Fruit fly (Drosophila melanogaster) whole organism, prepupa: Measurements from ENCODE around the gene IntS4.

Experiments used
- Blimp-1 ChIP-seq: fragments of 200-800 bp; sonication (Bioruptor generic); optimal IDR thresholded peaks from 3 replicates; lab custom pipeline; 2017; ENCODE audit warnings: missing biosample characterization, missing genetic modification characterization, mild to moderate bottlenecking, moderate library complexity, missing genetic modification reagents
- CG10631 ChIP-seq: fragments of 200-800 bp; sonication (Bioruptor generic); optimal IDR thresholded peaks from 2 replicates; lab custom pipeline; 2016; ENCODE audit warnings: missing biosample characterization, missing genetic modification characterization
- CG11294 ChIP-seq: fragments of 200-800 bp; sonication (Bioruptor generic); IDR thresholded peaks from 2 replicates; pipeline ENCODE4 v1.3.6; 2022; ENCODE audit warnings: missing biosample characterization, missing genetic modification characterization
- CG11902 ChIP-seq: fragments of 200-800 bp; sonication (Bioruptor generic); optimal IDR thresholded peaks from 3 replicates; lab custom pipeline; 2016; ENCODE audit warnings: missing biosample characterization, missing genetic modification characterization
- CG1621 ChIP-seq: fragments of 200-800 bp; sonication (Bioruptor generic); optimal IDR thresholded peaks from 3 replicates; lab custom pipeline; 2018; ENCODE audit warnings: missing biosample characterization, mild to moderate bottlenecking, missing genetic modification characterization
- CG16779 ChIP-seq: fragments of 200-800 bp; sonication (Bioruptor generic); optimal IDR thresholded peaks from 3 replicates; lab custom pipeline; 2017; ENCODE audit warnings: missing biosample characterization, mild to moderate bottlenecking, missing genetic modification characterization
- CG3032 ChIP-seq: fragments of 200-800 bp; optimal IDR thresholded peaks from 2 replicates; lab custom pipeline; 2019; ENCODE audit warnings: missing biosample characterization, mild to moderate bottlenecking, missing genetic modification characterization, moderate library complexity
- CG31627 ChIP-seq: fragments of 200-800 bp; sonication (Bioruptor generic); optimal IDR thresholded peaks from 3 replicates; lab custom pipeline; 2016; ENCODE audit warnings: missing biosample characterization, missing genetic modification characterization
- CG32006 ChIP-seq: fragments of 200-800 bp; sonication (Bioruptor generic); optimal IDR thresholded peaks from 3 replicates; lab custom pipeline; 2017; ENCODE audit warnings: missing biosample characterization, mild to moderate bottlenecking, missing genetic modification characterization
- CG34406 ChIP-seq: fragments of 200-800 bp; sonication (Bioruptor generic); optimal IDR thresholded peaks from 3 replicates; lab custom pipeline; 2016; ENCODE audit warnings: missing biosample characterization, missing genetic modification characterization
- CG3919 ChIP-seq: fragments of 200-800 bp; sonication (Bioruptor generic); optimal IDR thresholded peaks from 3 replicates; lab custom pipeline; 2016; ENCODE audit warnings: missing biosample characterization, missing genetic modification characterization
- CG4318 ChIP-seq: fragments of 200-800 bp; sonication (Bioruptor generic); optimal IDR thresholded peaks from 3 replicates; lab custom pipeline; 2017; ENCODE audit warnings: missing biosample characterization, mild to moderate bottlenecking, missing genetic modification characterization
- CG6163 ChIP-seq: fragments of 200-800 bp; sonication (Bioruptor generic); IDR thresholded peaks from 3 replicates; pipeline ENCODE4 v1.3.6; 2022; ENCODE audit warnings: missing biosample characterization, missing genetic modification characterization
- CG6276 ChIP-seq: fragments of 200-800 bp; sonication (Bioruptor generic); optimal IDR thresholded peaks from 2 replicates; lab custom pipeline; 2017; ENCODE audit warnings: missing biosample characterization, mild to moderate bottlenecking, missing genetic modification characterization
- CG6792 ChIP-seq: fragments of 200-800 bp; sonication (Bioruptor generic); optimal IDR thresholded peaks from 3 replicates; lab custom pipeline; 2016; ENCODE audit warnings: missing biosample characterization, missing genetic modification characterization
- CG6808 ChIP-seq: fragments of 200-800 bp; sonication (Bioruptor generic); optimal IDR thresholded peaks from 3 replicates; lab custom pipeline; 2017; ENCODE audit warnings: missing biosample characterization, missing genetic modification characterization, mild to moderate bottlenecking, moderate library complexity, missing genetic modification reagents
- CG6854 ChIP-seq: fragments of 200-800 bp; sonication (Bioruptor generic); optimal IDR thresholded peaks from 2 replicates; lab custom pipeline; 2017; ENCODE audit warnings: missing biosample characterization, mild to moderate bottlenecking, missing genetic modification characterization
- CG7368 ChIP-seq: fragments of 200-800 bp; sonication (Bioruptor generic); optimal IDR thresholded peaks from 3 replicates; lab custom pipeline; 2016; ENCODE audit warnings: missing biosample characterization, missing genetic modification characterization
- CG8632 ChIP-seq: fragments of 200-800 bp; sonication (Bioruptor generic); optimal IDR thresholded peaks from 3 replicates; lab custom pipeline; 2016; ENCODE audit warnings: missing biosample characterization, missing genetic modification characterization
- CG9139 ChIP-seq: fragments of 200-800 bp; sonication (Bioruptor generic); optimal IDR thresholded peaks from 3 replicates; lab custom pipeline; 2017; ENCODE audit warnings: missing biosample characterization, mild to moderate bottlenecking, missing genetic modification characterization
- Eip75B ChIP-seq: fragments of 200-800 bp; sonication (Bioruptor generic); optimal IDR thresholded peaks from 3 replicates; lab custom pipeline; 2016; ENCODE audit warnings: missing biosample characterization, missing genetic modification characterization
- Eip78C ChIP-seq: fragments of 200-800 bp; sonication (Bioruptor generic); peaks from one replicate; lab custom pipeline; 2016; ENCODE audit warnings: missing biosample characterization, missing genetic modification characterization
- Eip93F ChIP-seq: fragments of 200-800 bp; sonication (Bioruptor generic); optimal IDR thresholded peaks from 2 replicates; lab custom pipeline; 2016; ENCODE audit warnings: missing biosample characterization, mild to moderate bottlenecking, missing genetic modification characterization
- Ets21C ChIP-seq: fragments of 200-800 bp; sonication (Bioruptor generic); optimal IDR thresholded peaks from 3 replicates; lab custom pipeline; 2016; ENCODE audit warnings: missing biosample characterization, missing genetic modification characterization
- Ets96B ChIP-seq: fragments of 200-800 bp; optimal IDR thresholded peaks from 2 replicates; lab custom pipeline; 2019; ENCODE audit warnings: missing biosample characterization, mild to moderate bottlenecking, missing genetic modification characterization, moderate library complexity
- Gug ChIP-seq: fragments of 200-800 bp; sonication (Bioruptor generic); IDR thresholded peaks from 2 replicates; pipeline ENCODE4 v1.3.6; 2022; ENCODE audit warnings: missing biosample characterization, missing genetic modification characterization
- Hr38 ChIP-seq: sonication (Bioruptor generic); optimal IDR thresholded peaks from 2 replicates; lab custom pipeline; 2016; ENCODE audit warnings: missing biosample characterization, missing genetic modification characterization
- Hr39 ChIP-seq: fragments of 200-800 bp; sonication (Bioruptor generic); optimal IDR thresholded peaks from 2 replicates; lab custom pipeline; 2016; ENCODE audit warnings: missing biosample characterization, missing genetic modification characterization
- Lpt ChIP-seq: fragments of 200-800 bp; sonication (Bioruptor generic); optimal IDR thresholded peaks from 3 replicates; lab custom pipeline; 2016; ENCODE audit warnings: missing biosample characterization, missing genetic modification characterization
- Met ChIP-seq: fragments of 200-800 bp; sonication (Bioruptor generic); optimal IDR thresholded peaks from 3 replicates; lab custom pipeline; 2016; ENCODE audit warnings: missing biosample characterization, missing genetic modification characterization
- OdsH ChIP-seq: fragments of 200-800 bp; sonication (Bioruptor generic); optimal IDR thresholded peaks from 3 replicates; lab custom pipeline; 2016; ENCODE audit warnings: missing biosample characterization, missing genetic modification characterization
- Smox ChIP-seq: fragments of 200-800 bp; sonication (Bioruptor generic); optimal IDR thresholded peaks from 3 replicates; lab custom pipeline; 2016; ENCODE audit warnings: missing biosample characterization, missing genetic modification characterization
- Sox102F ChIP-seq: fragments of 200-800 bp; sonication (Bioruptor generic); optimal IDR thresholded peaks from 2 replicates; lab custom pipeline; 2016; ENCODE audit warnings: missing biosample characterization, mild to moderate bottlenecking, missing genetic modification characterization
- Sox15 ChIP-seq: fragments of 200-800 bp; sonication (Bioruptor generic); optimal IDR thresholded peaks from 3 replicates; lab custom pipeline; 2016; ENCODE audit warnings: missing biosample characterization, missing genetic modification characterization
- achi ChIP-seq: fragments of 200-800 bp; sonication (Bioruptor generic); optimal IDR thresholded peaks from 3 replicates; lab custom pipeline; 2016; ENCODE audit warnings: missing biosample characterization, missing genetic modification characterization
- acj6 ChIP-seq: fragments of 200-800 bp; sonication (Bioruptor generic); optimal IDR thresholded peaks from 3 replicates; lab custom pipeline; 2016; ENCODE audit warnings: missing biosample characterization, missing genetic modification characterization
- cyc ChIP-seq: fragments of 200-800 bp; sonication (Bioruptor generic); optimal IDR thresholded peaks from 3 replicates; lab custom pipeline; 2016; ENCODE audit warnings: missing biosample characterization, missing genetic modification characterization
- dac ChIP-seq: fragments of 200-800 bp; sonication (Bioruptor generic); optimal IDR thresholded peaks from 2 replicates; lab custom pipeline; 2017; ENCODE audit warnings: missing biosample characterization, mild to moderate bottlenecking, missing genetic modification characterization
- dsx ChIP-seq: fragments of 200-800 bp; optimal IDR thresholded peaks from 3 replicates; lab custom pipeline; 2019; ENCODE audit warnings: missing biosample characterization, mild to moderate bottlenecking, missing genetic modification characterization, moderate library complexity; ENCODE audit not compliant: poor library complexity, severe bottlenecking
- eg ChIP-seq: fragments of 200-800 bp; sonication (Bioruptor generic); IDR thresholded peaks from 3 replicates; pipeline ENCODE4 v1.3.6; 2022; ENCODE audit warnings: missing biosample characterization, missing genetic modification characterization
- fd59A ChIP-seq: fragments of 200-800 bp; sonication (Bioruptor generic); optimal IDR thresholded peaks from 2 replicates; lab custom pipeline; 2017; ENCODE audit warnings: missing biosample characterization, mild to moderate bottlenecking, missing genetic modification characterization, missing genetic modification reagents
- fd85E ChIP-seq: fragments of 200-800 bp; sonication (Bioruptor generic); optimal IDR thresholded peaks from 3 replicates; lab custom pipeline; 2016; ENCODE audit warnings: missing biosample characterization, missing genetic modification characterization
- fkh ChIP-seq: fragments of 200-800 bp; sonication (Bioruptor generic); optimal IDR thresholded peaks from 3 replicates; lab custom pipeline; 2017; ENCODE audit warnings: missing biosample characterization, mild to moderate bottlenecking, missing genetic modification characterization, moderate library complexity
- net ChIP-seq: fragments of 200-800 bp; sonication (Bioruptor generic); optimal IDR thresholded peaks from 3 replicates; lab custom pipeline; 2016; ENCODE audit warnings: missing biosample characterization, missing genetic modification characterization
- pdm3 ChIP-seq: fragments of 200-800 bp; sonication (Bioruptor generic); optimal IDR thresholded peaks from 3 replicates; lab custom pipeline; 2016; ENCODE audit warnings: missing biosample characterization, missing genetic modification characterization
- salr ChIP-seq, 2 experiments: fragments of 200-800 bp; sonication (Bioruptor generic); optimal IDR thresholded peaks; 3 replicates each; lab custom pipeline; 2016 to 2018; ENCODE audit warnings: missing biosample characterization in 2 of 2, missing genetic modification characterization in 2 of 2, mild to moderate bottlenecking in 1 of 2
- spab ChIP-seq: fragments of 200-800 bp; sonication (Bioruptor generic); optimal IDR thresholded peaks from 2 replicates; lab custom pipeline; 2017; ENCODE audit warnings: missing biosample characterization, mild to moderate bottlenecking, missing genetic modification characterization, missing genetic modification reagents
- ss ChIP-seq, 2 experiments: fragments of 200-800 bp; sonication (Bioruptor generic); optimal IDR thresholded peaks; 2 replicates in 1 of 2; 3 replicates in 1 of 2; lab custom pipeline; 2017 to 2018; ENCODE audit warnings: mild to moderate bottlenecking in 2 of 2, missing biosample characterization in 2 of 2, missing genetic modification characterization in 2 of 2, moderate library complexity in 1 of 2
- svp ChIP-seq: fragments of 200-800 bp; sonication (Bioruptor generic); peaks from one replicate; lab custom pipeline; 2016; ENCODE audit warnings: missing biosample characterization, missing genetic modification characterization
- topi ChIP-seq: fragments of 200-800 bp; sonication (Bioruptor generic); optimal IDR thresholded peaks from 3 replicates; lab custom pipeline; 2016; ENCODE audit warnings: missing biosample characterization, missing genetic modification characterization
- vri ChIP-seq: fragments of 200-800 bp; sonication (Bioruptor generic); optimal IDR thresholded peaks from 3 replicates; lab custom pipeline; 2016; ENCODE audit warnings: missing biosample characterization, mild to moderate bottlenecking, missing genetic modification characterization

Gene IntS4

dm6 chrX:8533589-8534320, 24.8 kb downstream of the IntS4 start:
- TF ChIP-seq CG7368 (GFP tag; lab: Kevin White, UChicago) (no peak), CG6792 (no peak), CG8632 (GFP tag; lab: Kevin White, UChicago) (no peak), cyc (peak; percentile 14), net (peak; percentile 56), Hr38 (GFP tag; lab: Kevin White, UChicago) (no peak), acj6 (GFP tag; lab: Kevin White, UChicago) (peak; percentile 43), CG10631 (GFP tag; lab: Kevin White, UChicago) (peak; percentile 32), CG3032 (peak; percentile 0), CG6276 (GFP tag; lab: Kevin White, UChicago) (peak; percentile 75), Eip93F (no peak), CG6854 (no peak), Blimp-1 (GFP tag; lab: Kevin White, UChicago) (no peak), CG6808 (GFP tag; lab: Kevin White, UChicago) (no peak), CG31627 (GFP tag; lab: Kevin White, UChicago) (peak; percentile 31), Sox102F (GFP tag; lab: Kevin White, UChicago) (no peak), svp (GFP tag; lab: Kevin White, UChicago) (peak; percentile 30), Met (no peak), pdm3 (GFP tag; lab: Kevin White, UChicago) (peak; percentile 59), OdsH (GFP tag; lab: Kevin White, UChicago) (peak; percentile 63), Lpt (GFP tag; lab: Kevin White, UChicago) (peak; percentile 52), fd59A (GFP tag; lab: Kevin White, UChicago) (no peak), CG11902 (GFP tag; lab: Kevin White, UChicago) (no peak), CG16779 (tag; lab: Kevin White, UChicago) (no peak), spab (GFP tag; lab: Kevin White, UChicago) (no peak), CG4318 (GFP tag; lab: Kevin White, UChicago) (peak; percentile 48), CG32006 (peak; percentile 76), salr (GFP tag; optimal IDR thresholded peaks at IDR 0.05; lab: Kevin White, UChicago) (peak in 1 of 2 experiments; percentile 65), CG6163 (GFP tag; lab: Robert Waterston, UW) (peak; percentile 88), Eip78C (peak; percentile 74), dsx (no peak), CG3919 (GFP tag; lab: Kevin White, UChicago) (peak; percentile 43), CG9139 (no peak), fkh (GFP tag; lab: Kevin White, UChicago) (no peak), vri (GFP tag; lab: Kevin White, UChicago) (no peak), dac (GFP tag; lab: Kevin White, UChicago) (no peak), eg (GFP tag; lab: Robert Waterston, UW) (peak; percentile 96), Ets96B (tag; lab: Kevin White, UChicago) (no peak), Sox15 (no peak), CG11294 (GFP tag; lab: Robert Waterston, UW) (peak; percentile 88), Hr39 (GFP tag; lab: Kevin White, UChicago) (peak; percentile 15), Smox (GFP tag; lab: Kevin White, UChicago) (no peak), Eip75B (GFP tag; lab: Kevin White, UChicago) (no peak), CG34406 (GFP tag; lab: Kevin White, UChicago) (no peak), topi (GFP tag; lab: Kevin White, UChicago) (peak; percentile 9), achi (GFP tag; lab: Kevin White, UChicago) (peak; percentile 47), fd85E (GFP tag; lab: Kevin White, UChicago) (no peak), CG1621 (tag; lab: Kevin White, UChicago) (no peak), ss (GFP tag; optimal IDR thresholded peaks at IDR 0.05; lab: Kevin White, UChicago) (no peak), Gug (GFP tag; lab: Robert Waterston, UW) (peak; percentile 78), Ets21C (GFP tag; lab: Kevin White, UChicago) (no peak)
